Fruit fly (Drosophila melanogaster): ENCODE results near the gene Sec61gamma.

Sec61gamma gene

dm6 chrX:19666991-19667409, 23.9 kb downstream of the Sec61gamma start, which contains the start of gene Zw (continued):
- TF ChIP-seq CG33557 (GFP tag; optimal IDR thresholded peaks at IDR 0.05) (peak; percentile 29), Lhr (GFP tag; optimal IDR thresholded peaks at IDR 0.05) (no peak), Jarid2 (GFP tag; optimal IDR thresholded peaks at IDR 0.05) (no peak), Optix (GFP tag; IDR thresholded peaks at IDR 0.05) (0 out of 3 replicates have a peak, but pooled peaks have one; percentile 60), hth (optimal IDR thresholded peaks at IDR 0.05) (no peak), CG1602 (GFP tag; optimal IDR thresholded peaks at IDR 0.05) (peak; percentile 25), HLH4C (GFP tag; IDR thresholded peaks at IDR 0.05; ENCODE audit: partially characterized antibody) (no peak), CG17912 (GFP tag; optimal IDR thresholded peaks at IDR 0.05) (no peak), pho (GFP tag; optimal IDR thresholded peaks at IDR 0.05) (no peak), cwo (GFP tag; optimal IDR thresholded peaks at IDR 0.05) (no peak), CG10366 (GFP tag; IDR thresholded peaks at IDR 0.05) (peak; percentile 52), al (GFP tag; IDR thresholded peaks at IDR 0.05) (peak; percentile 46; the same call in 1 of the 2 replicates), CG5953 (GFP tag; IDR thresholded peaks at IDR 0.05) (no peak), fru (optimal IDR thresholded peaks at IDR 0.05) (no peak), rib (GFP tag; IDR thresholded peaks at IDR 0.05) (0 out of 2 replicates have a peak, but pooled peaks have one; percentile 27), HLHmδ (GFP tag; optimal IDR thresholded peaks at IDR 0.05) (peak; percentile 54), CG3847 (GFP tag; IDR thresholded peaks at IDR 0.05) (peak; percentile 55), CG30403 (GFP tag; optimal IDR thresholded peaks at IDR 0.05) (peak; percentile 60), schlank (tag; optimal IDR thresholded peaks at IDR 0.05) (peak; percentile 0), CG7987 (GFP tag; optimal IDR thresholded peaks at IDR 0.05) (no peak), Stat92E (GFP tag; optimal IDR thresholded peaks at IDR 0.05) (no peak), slbo (GFP tag; IDR thresholded peaks at IDR 0.05) (peak; percentile 86), tll (GFP tag; optimal IDR thresholded peaks at IDR 0.05) (no peak), btn (GFP tag; optimal IDR thresholded peaks at IDR 0.05) (no peak), CG12659 (GFP tag; optimal IDR thresholded peaks at IDR 0.05) (no peak), CkIIα-i1 (GFP tag; IDR thresholded peaks at IDR 0.05) (no peak), Med (GFP tag) (peak; percentile 88), trem (tag; optimal IDR thresholded peaks at IDR 0.05) (peak; percentile 20), chm (GFP tag; IDR thresholded peaks at IDR 0.05) (no peak), CG15073 (GFP tag; optimal IDR thresholded peaks at IDR 0.05) (no peak), ind (GFP tag; optimal IDR thresholded peaks at IDR 0.05) (peak; percentile 64), NFAT (GFP tag; IDR thresholded peaks at IDR 0.05) (peak; percentile 81), inv (GFP tag; IDR thresholded peaks at IDR 0.05; ENCODE audit: partially characterized antibody) (peak; percentile 42), CG43689 (GFP tag; IDR thresholded peaks at IDR 0.05) (no peak), CG13624 (GFP tag; optimal IDR thresholded peaks at IDR 0.05) (peak; percentile 10), gsb-n (tag; optimal IDR thresholded peaks at IDR 0.05) (no peak), CG4404 (GFP tag; IDR thresholded peaks at IDR 0.05) (peak; percentile 50), CG3065 (GFP tag; optimal IDR thresholded peaks at IDR 0.05) (no peak), CG7745 (tag; optimal IDR thresholded peaks at IDR 0.05) (no peak), Dek (tag; optimal IDR thresholded peaks at IDR 0.05) (no peak), CG18764 (GFP tag; optimal IDR thresholded peaks at IDR 0.05) (peak; percentile 11), CHES-1-like (GFP tag; optimal IDR thresholded peaks at IDR 0.05) (no peak), CG15696 (tag; optimal IDR thresholded peaks at IDR 0.05) (peak; percentile 51), h (optimal IDR thresholded peaks at IDR 0.05) (no peak), CG11560 (tag; IDR thresholded peaks at IDR 0.05) (no peak), CG7839 (tag; optimal IDR thresholded peaks at IDR 0.05) (peak; percentile 66), Dbx (GFP tag; IDR thresholded peaks at IDR 0.05) (peak; percentile 58; the same call in 2 of the 3 replicates), ab (GFP tag; optimal IDR thresholded peaks at IDR 0.05) (peak; percentile 6), fd96Cb (tag; optimal IDR thresholded peaks at IDR 0.05) (peak; percentile 25), ase (GFP tag; IDR thresholded peaks at IDR 0.05) (peak; percentile 46; the same call in 1 of the 3 replicates), CG42726 (GFP tag; IDR thresholded peaks at IDR 0.05; ENCODE audit: partially characterized antibody) (no peak)

All from whole organism, embryonic.